Worm (Caenorhabditis elegans): ENCODE measurements around the gene fis-1.

DNA sequence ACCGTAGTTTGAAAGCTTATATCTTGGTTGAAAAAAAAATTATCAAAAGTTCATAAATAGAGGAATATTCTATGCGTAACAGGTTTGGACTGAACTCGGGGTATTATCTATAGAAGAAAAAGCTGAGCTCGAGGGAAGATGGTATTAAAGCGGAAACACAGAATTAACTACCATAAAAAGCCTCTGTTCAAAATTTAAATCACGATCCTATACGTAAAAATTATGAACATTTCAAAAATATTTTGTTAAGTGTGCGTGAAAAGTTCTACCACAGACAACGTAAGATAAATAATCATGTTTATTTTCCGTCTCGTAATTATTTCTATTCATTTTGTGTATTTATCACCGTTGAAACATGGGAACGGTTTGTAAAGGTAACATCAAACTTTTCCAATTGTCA is 8.6 kb upstream of the fis-1 start, which contains the start of gene F41G3.5:
- no peak for TF ChIP-seq ama-1 (optimal IDR thresholded peaks at IDR 0.05)
- no peak for TF ChIP-seq hmg-1.1 (GFP tag; IDR thresholded peaks at IDR 0.05)
- no peak for TF ChIP-seq dmd-9 (GFP tag; IDR thresholded peaks at IDR 0.05)
- no peak for TF ChIP-seq daf-8 (GFP tag; IDR thresholded peaks at IDR 0.05)
- no peak for TF ChIP-seq egl-43 (GFP tag; IDR thresholded peaks at IDR 0.05)
- no peak for TF ChIP-seq aly-2 (tag; optimal IDR thresholded peaks at IDR 0.05)
- TF ChIP-seq pha-4 (GFP tag; IDR thresholded peaks at IDR 0.05) = no peak
- no peak for TF ChIP-seq pha-4 (tag; optimal IDR thresholded peaks at IDR 0.05)

Data from whole organism, L4 larva.